Fruit fly (Drosophila melanogaster): ENCODE data around the gene CG46320.

DNA sequence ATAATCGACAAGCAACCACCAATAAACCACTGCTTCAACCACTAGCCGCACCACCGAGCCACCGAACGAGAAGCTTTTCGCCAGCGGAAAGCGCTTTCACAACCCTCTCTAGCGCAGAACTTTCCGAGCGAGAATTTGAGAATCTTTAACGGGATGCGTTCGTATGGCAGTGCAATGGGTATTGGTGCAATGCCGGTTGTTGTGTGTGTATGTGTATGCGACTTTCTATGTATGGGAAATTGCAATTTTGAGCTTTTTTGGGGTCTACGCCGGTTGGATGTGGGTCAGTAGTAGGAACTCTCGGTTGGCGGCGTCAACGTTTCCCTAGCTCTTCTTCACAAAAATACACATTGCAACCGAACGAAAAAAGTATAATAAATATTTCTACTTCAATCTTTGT lies 21.1 kb upstream of the CG46320 start:
- no peak for TF ChIP-seq Ets98B (GFP tag; IDR thresholded peaks at IDR 0.05)
- TF ChIP-seq Snoo (tag; optimal IDR thresholded peaks at IDR 0.05) = no peak
- TF ChIP-seq CG34367 (tag; optimal IDR thresholded peaks at IDR 0.05) = no peak
